Fruit fly (Drosophila melanogaster): ENCODE data around the gene Ald2.

Ald2 gene

DNA sequence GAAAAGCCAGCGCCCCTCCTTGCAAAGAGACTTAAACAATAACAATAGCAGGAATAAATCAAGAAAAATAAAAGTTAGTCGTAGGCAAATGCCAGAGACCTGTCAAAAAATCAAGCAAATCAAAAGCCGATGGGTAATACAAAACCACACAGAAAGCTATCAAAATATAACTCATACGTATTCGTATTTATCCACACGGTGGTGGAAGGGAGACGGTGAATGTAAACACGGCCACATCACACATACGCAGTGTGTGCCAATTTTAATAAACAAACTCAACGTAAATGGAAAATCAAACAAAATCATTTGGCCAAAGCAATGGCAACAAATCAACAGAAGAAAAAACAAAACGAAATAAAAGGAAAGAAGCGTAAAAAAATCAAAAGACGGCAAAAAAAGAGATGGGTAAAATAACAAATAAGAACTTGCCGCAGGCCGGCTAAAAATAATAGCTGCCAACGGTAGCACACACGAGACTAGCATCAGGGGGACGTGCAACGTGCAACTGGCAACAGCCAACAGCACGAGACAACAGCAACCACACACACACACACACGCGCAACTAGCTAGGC lies 28.8 kb downstream of the Ald2 start:
- TF ChIP-seq Dll (optimal IDR thresholded peaks at IDR 0.05) (no peak), pan (optimal IDR thresholded peaks at IDR 0.05) (no peak), usp (GFP tag; optimal IDR thresholded peaks at IDR 0.05) (no peak), CG8478 (optimal IDR thresholded peaks at IDR 0.05) (no peak), psq (optimal IDR thresholded peaks at IDR 0.05) (no peak), EcR (GFP tag; optimal IDR thresholded peaks at IDR 0.05) (no peak)

DNA sequence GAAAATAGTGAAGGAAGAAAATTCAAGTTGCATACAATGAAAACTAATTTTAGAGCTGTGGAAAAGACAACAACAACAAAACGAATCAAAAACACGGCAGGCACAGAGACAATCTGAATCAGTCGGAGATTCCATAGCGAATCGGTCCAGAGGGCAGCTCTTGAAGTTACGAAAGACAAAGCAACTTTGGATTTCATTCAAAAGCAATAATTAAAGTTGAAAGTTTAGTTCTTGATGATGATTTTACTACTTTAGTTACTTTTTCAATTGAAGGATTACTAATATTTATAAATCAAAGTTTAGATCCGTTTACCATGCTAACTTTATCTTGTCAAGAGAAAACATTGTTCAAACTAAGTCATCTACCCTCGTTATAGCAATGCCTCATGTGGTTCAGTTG lies 29.5 kb downstream of the Ald2 start:
- TF ChIP-seq psq (optimal IDR thresholded peaks at IDR 0.05) (no peak), usp (GFP tag; optimal IDR thresholded peaks at IDR 0.05) (no peak), pan (optimal IDR thresholded peaks at IDR 0.05) (no peak)

DNA sequence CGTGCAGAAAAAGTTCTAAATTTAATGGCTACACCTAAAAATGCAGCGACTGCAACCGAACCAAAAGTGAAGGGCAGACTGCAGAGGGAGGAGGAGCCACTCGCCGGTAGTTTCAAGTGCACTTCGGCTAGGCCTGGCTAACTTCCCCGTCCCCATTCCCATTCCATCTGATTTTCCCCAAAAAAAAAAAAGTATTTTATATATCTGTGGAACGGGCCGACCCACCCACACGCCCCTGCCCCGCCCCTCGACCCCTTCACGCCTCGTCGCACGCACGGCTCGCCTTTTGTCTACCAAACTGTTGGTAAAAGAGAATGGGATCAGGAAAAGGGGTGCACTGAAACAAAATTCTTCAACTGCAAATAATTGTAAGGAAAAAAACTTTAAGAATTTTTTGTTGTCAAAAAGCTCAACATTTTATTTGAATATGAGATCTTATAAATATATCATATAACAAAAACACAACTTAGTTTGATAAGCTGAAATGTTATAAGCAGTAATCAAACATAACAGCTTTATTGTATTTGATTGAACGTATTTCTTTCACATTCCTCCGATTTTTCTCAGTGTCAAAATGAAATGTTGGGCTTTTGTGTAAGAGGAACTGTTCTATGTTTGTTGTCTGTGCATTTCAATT lies 30.1 kb downstream of the Ald2 start:
- no peak for TF ChIP-seq CG8478 (optimal IDR thresholded peaks at IDR 0.05)

DNA sequence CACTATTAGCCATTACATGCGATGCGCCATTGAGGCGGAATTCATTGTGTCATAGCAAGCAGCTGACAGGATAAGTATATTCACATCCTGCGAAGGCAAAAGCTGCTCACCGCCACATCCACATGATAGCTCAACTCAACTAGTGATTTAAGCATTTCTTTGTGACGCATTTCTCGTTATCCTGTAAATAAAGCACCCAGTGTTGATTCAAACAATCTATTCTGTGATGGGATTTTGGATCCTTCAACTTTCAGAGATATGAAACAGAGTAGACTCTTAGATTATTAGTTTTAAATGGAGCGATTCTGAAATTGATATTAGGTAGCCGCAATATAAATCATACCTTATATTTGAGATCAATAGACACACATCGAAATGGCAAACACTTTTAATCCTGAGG lies 34.9 kb downstream of the Ald2 start, which contains the start of gene Hex-t1:
Gene Hex-t1 (plus strand): TSS at position 301 of the 400 bp plus-strand sequence.
- no peak for TF ChIP-seq pan (optimal IDR thresholded peaks at IDR 0.05)
- TF ChIP-seq CG8478 (optimal IDR thresholded peaks at IDR 0.05), result no peak
- TF ChIP-seq Dll (optimal IDR thresholded peaks at IDR 0.05), result no peak
- no peak for TF ChIP-seq usp (GFP tag; optimal IDR thresholded peaks at IDR 0.05)
- no peak for TF ChIP-seq EcR (GFP tag; optimal IDR thresholded peaks at IDR 0.05)
- TF ChIP-seq psq (optimal IDR thresholded peaks at IDR 0.05), result no peak

DNA sequence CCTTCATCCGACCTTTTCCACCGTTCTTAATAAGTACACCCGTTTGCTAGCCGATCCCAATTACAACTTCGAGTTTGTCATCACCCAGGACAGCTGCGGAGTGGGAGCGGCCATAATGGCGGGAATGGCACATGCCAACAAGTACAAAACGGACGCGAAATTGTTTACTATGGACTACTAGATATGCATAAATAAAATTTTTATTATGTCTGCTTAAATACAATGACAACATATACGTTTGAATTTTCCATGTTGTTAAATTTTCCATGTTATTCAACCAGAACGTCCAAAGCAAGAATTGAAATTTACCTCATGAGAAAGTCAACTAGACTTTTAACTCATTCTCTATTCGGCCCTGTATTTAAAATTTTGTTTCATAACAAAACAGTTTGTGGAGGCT lies 36.5 kb downstream of the Ald2 start, which contains the start of gene Hex-t2:
Gene Hex-t2 (plus strand): TSS at position 301 of the 400 bp plus-strand sequence.
- no peak for TF ChIP-seq pan (optimal IDR thresholded peaks at IDR 0.05)
- no peak for TF ChIP-seq Dll (optimal IDR thresholded peaks at IDR 0.05)
- no peak for TF ChIP-seq EcR (GFP tag; optimal IDR thresholded peaks at IDR 0.05)
- no peak for TF ChIP-seq usp (GFP tag; optimal IDR thresholded peaks at IDR 0.05)
- no peak for TF ChIP-seq psq (optimal IDR thresholded peaks at IDR 0.05)
- TF ChIP-seq CG8478 (optimal IDR thresholded peaks at IDR 0.05), result no peak

DNA sequence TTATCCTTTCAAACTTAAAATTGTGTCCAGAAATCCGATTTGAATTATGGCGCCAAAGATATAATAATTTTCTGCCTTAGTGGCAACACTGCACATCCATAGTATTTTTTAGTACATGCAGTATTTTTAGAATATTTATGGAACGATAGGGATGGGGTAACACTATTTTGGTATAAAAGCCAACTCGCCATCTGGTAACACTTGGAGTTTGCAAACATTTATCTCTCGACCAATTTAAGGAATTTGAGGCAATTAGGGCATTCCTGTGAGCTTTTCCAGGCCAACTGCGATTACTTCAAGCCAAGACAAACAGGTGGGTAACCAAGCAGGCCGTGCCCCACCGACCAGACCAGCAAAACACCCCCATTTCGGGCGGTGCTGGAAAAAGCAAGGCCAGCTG lies 38.5 kb downstream of the Ald2 start, which contains the start of gene CG5447:
Gene CG5447 (plus strand): TSS at position 190 of the 400 bp plus-strand sequence.
- TF ChIP-seq pan (optimal IDR thresholded peaks at IDR 0.05) (no peak), EcR (GFP tag; optimal IDR thresholded peaks at IDR 0.05) (no peak), CG8478 (optimal IDR thresholded peaks at IDR 0.05) (no peak), psq (optimal IDR thresholded peaks at IDR 0.05) (no peak), Dll (optimal IDR thresholded peaks at IDR 0.05) (no peak), usp (GFP tag; optimal IDR thresholded peaks at IDR 0.05) (no peak)

DNA sequence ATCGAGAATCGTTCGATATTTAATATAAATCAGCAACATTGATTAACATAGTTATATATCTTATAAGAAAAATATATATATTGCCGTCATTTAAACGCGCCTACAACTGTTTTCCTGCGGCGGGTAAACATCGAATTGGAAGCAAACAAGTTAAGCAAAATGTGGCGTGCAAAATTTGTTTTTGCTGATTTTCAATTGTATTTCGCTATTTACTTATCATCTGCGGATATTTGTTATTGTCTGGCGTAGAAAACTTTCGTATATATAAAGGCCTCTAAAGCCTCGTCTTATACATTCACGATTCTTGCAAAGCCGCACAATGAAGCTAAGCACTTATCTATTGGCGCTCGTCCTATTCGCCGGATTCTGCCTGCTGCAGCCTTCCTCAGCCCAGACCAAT lies 40.6 kb downstream of the Ald2 start, which contains the start of gene CG43117:
Gene CG43117 (plus strand): TSS at position 301 of the 400 bp plus-strand sequence.
- no peak for TF ChIP-seq Dll (optimal IDR thresholded peaks at IDR 0.05)
- TF ChIP-seq EcR (GFP tag; optimal IDR thresholded peaks at IDR 0.05), result no peak
- no peak for TF ChIP-seq psq (optimal IDR thresholded peaks at IDR 0.05)
- no peak for TF ChIP-seq CG8478 (optimal IDR thresholded peaks at IDR 0.05)
- no peak for TF ChIP-seq pan (optimal IDR thresholded peaks at IDR 0.05)
- TF ChIP-seq usp (GFP tag; optimal IDR thresholded peaks at IDR 0.05), result no peak

DNA sequence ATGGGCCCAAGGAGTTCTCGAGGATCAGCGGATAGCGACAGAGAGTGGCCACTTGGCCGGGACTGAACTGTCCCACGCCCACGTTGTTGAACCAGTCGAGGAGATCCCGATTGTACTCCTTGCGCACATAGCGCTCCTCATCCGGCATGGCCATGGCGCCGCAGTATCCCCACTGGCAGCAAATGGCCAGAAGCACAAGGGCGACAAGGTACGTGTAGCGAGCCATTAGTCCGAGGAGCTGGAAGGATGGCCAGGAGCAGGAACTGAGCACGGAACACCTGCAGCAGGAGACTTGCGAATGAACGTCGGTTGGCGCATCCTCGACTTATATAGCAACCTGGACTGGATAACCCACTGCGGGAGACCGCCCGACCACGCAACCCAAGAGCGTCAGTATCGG lies 42.0 kb downstream of the Ald2 start, which contains the start of gene Pdf:
Gene Pdf (minus strand): TSS at position 304 of the 400 bp plus-strand sequence.
- TF ChIP-seq CG8478 (optimal IDR thresholded peaks at IDR 0.05) (no peak), pan (optimal IDR thresholded peaks at IDR 0.05) (no peak), psq (optimal IDR thresholded peaks at IDR 0.05) (no peak), usp (GFP tag; optimal IDR thresholded peaks at IDR 0.05) (no peak), EcR (GFP tag; optimal IDR thresholded peaks at IDR 0.05) (no peak), Dll (optimal IDR thresholded peaks at IDR 0.05) (no peak)

DNA sequence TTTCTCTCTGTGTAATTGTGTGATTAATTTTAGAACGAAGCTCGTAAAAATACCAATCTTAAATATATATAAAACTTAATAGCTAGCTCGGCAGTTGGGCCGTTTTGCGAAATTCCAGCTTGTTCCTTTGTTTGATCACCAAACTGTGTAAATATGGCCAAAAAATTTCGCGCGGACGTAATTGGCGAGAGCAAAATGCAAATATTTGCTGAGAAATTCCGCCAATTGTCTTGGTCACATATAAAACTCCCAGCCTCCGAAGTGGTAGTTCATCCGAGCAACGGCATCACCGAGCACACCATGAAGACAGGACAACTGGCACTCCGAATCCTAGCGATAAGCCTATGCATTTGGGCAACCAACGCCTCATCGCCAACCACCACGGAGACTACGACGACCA lies 42.7 kb downstream of the Ald2 start, which contains the start of gene CG14237:
Gene CG14237 (plus strand): TSS at position 301 of the 400 bp plus-strand sequence.
- TF ChIP-seq Dll (optimal IDR thresholded peaks at IDR 0.05), result no peak
- no peak for TF ChIP-seq psq (optimal IDR thresholded peaks at IDR 0.05)
- TF ChIP-seq pan (optimal IDR thresholded peaks at IDR 0.05), result no peak
- no peak for TF ChIP-seq EcR (GFP tag; optimal IDR thresholded peaks at IDR 0.05)
- no peak for TF ChIP-seq usp (GFP tag; optimal IDR thresholded peaks at IDR 0.05)
- TF ChIP-seq CG8478 (optimal IDR thresholded peaks at IDR 0.05), result no peak

DNA sequence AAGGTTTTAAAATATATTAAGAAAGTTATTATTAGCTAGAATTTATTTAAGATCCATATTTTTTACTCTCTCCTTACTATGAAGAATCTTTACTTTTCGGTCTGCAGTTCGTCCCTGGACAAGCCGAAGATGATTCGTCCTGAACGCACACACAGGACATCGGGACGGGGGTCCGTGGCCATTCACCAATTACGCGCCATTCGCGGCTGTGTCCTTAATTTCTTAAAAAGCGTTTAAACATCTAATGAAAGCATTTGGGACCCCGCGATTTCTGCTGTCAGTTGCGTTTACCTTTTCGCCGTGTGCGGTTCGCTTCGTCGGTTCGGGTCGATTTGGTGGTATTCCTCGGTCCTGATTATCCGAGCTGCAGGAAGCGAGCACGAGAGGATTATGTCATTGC lies 44.1 kb downstream of the Ald2 start, which contains the start of gene CG14238:
Gene CG14238 (plus strand): TSS at position 301 of the 400 bp plus-strand sequence.
- no peak for TF ChIP-seq usp (GFP tag; optimal IDR thresholded peaks at IDR 0.05)
- TF ChIP-seq pan (optimal IDR thresholded peaks at IDR 0.05), result no peak
- TF ChIP-seq CG8478 (optimal IDR thresholded peaks at IDR 0.05), result no peak
- no peak for TF ChIP-seq Dll (optimal IDR thresholded peaks at IDR 0.05)
- no peak for TF ChIP-seq psq (optimal IDR thresholded peaks at IDR 0.05)
- no peak for TF ChIP-seq EcR (GFP tag; optimal IDR thresholded peaks at IDR 0.05)

DNA sequence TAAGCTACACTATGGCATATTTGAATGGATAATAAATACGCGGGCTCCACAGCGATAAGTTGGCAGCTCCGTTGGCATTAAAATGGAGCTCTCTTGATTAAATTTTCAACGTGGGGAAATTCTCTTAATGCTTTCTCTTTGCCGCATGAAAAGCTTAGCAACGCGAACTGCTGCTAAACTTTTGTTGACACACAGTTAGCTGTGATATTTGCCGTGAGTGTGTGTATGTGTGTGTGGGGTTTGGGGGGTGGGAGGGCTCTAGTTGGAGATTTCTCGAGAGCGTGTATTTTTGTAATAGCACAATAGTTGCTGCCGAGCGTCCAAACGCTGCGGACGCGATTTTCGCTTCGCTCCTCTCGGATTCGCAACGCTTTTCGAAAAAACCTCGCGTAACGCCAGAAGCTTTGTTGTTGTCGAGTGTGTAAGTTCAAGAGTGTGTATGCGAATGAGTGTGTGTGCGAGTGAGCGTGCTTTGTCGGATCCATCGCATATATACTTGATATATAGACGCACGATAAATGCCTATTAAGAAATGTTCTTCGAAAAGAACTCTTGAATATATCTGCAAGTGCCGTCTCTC lies 47.4 kb downstream of the Ald2 start, which contains the start of gene CG5455:
Gene CG5455 (plus strand): TSS at position 302 of the 580 bp plus-strand sequence.
- TF ChIP-seq usp (GFP tag; optimal IDR thresholded peaks at IDR 0.05) (no peak), pan (optimal IDR thresholded peaks at IDR 0.05) (no peak)

Data from whole organism.